Worm (Caenorhabditis elegans) whole organism, midembryonic: ENCODE data around the gene hmp-1.

Experiments used
- T22C8.4 ChIP-seq: fragments of 200-800 bp; sonication (Bioruptor generic); IDR thresholded peaks from 2 replicates; pipeline ENCODE4 v1.3.6; 2022; ENCODE audit warnings: missing genetic modification characterization, missing compliant biosample characterization
- flt-1 ChIP-seq: fragments of 200-800 bp; sonication (Bioruptor generic); IDR thresholded peaks from 2 replicates; pipeline ENCODE4 v1.3.6; 2022; ENCODE audit warnings: missing genetic modification characterization, missing compliant biosample characterization
- klf-2 ChIP-seq: fragments of 200-800 bp; sonication (Bioruptor generic); conservative IDR thresholded peaks from 2 replicates; pipeline ENCODE4 v1.3.6; 2022; ENCODE audit warnings: missing genetic modification reagents, missing genetic modification characterization, missing compliant biosample characterization
- med-1 ChIP-seq: sonication (generic microtip); optimal IDR thresholded peaks from 2 replicates; lab custom pipeline; 2017; ENCODE audit warnings: missing genetic modification characterization, mild to moderate bottlenecking, missing compliant biosample characterization, antibody characterized with exemption, missing genetic modification reagents; ENCODE audit not compliant: insufficient read depth
- ref-1 ChIP-seq: fragments of 200-800 bp; sonication (Bioruptor generic); conservative IDR thresholded peaks from 2 replicates; pipeline ENCODE4 v1.3.6; 2022; ENCODE audit warnings: missing genetic modification reagents, missing genetic modification characterization, missing compliant biosample characterization

DNA sequence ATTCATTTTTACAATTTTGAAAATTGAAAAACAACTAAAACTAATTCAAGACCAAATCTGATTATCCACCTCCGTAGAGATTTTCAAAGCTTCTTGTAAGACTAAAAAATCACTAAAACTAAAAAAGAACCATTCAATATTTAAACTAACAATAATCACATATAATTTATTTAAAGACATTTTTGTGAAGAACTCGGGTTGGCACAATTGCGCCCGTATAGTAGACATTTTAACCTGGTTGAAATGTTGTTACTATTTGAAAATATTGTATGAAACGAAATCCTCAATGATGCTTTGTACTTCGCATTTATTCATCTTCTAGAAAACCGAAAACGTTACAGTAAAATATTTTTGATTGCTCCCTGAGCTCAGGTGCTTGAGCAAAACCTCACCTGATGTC is 10.4 kb downstream of the hmp-1 start:
- TF ChIP-seq flt-1 (GFP tag; lab: Robert Waterston, UW) (no peak), klf-2 (GFP tag; lab: Robert Waterston, UW) (no peak), med-1 (GFP tag; lab: Kevin White, UChicago) (no peak), ref-1 (no peak), T22C8.4 (GFP tag; lab: Robert Waterston, UW) (no peak)
